Fruit fly (Drosophila melanogaster): Measurements from ENCODE around the gene CG13994.

Gene CG13994

dm6 chr2L:6082157-6082645, 19.4 kb downstream of the CG13994 start, which contains the start of gene Kr-h1 (continued):
- peak; percentile 27; the same call in 1 of the 2 replicates for TF ChIP-seq amos (GFP tag; IDR thresholded peaks at IDR 0.05; ENCODE audit: partially characterized antibody)
- TF ChIP-seq CG10565 (GFP tag; optimal IDR thresholded peaks at IDR 0.05): no peak
- no peak for TF ChIP-seq Side (GFP tag; optimal IDR thresholded peaks at IDR 0.05)
- 0 out of 2 replicates have a peak, but pooled peaks have one; percentile 44 for TF ChIP-seq chm (GFP tag; IDR thresholded peaks at IDR 0.05)
- no peak for TF ChIP-seq CG2678 (tag; optimal IDR thresholded peaks at IDR 0.05)
- TF ChIP-seq Fer1 (GFP tag; optimal IDR thresholded peaks at IDR 0.05): no peak
- no peak for TF ChIP-seq kah (GFP tag; optimal IDR thresholded peaks at IDR 0.05)
- no peak for TF ChIP-seq Mad (GFP tag; optimal IDR thresholded peaks at IDR 0.05)
- peak; percentile 68 for TF ChIP-seq exex (tag; optimal IDR thresholded peaks at IDR 0.05)
- TF ChIP-seq cg (GFP tag; optimal IDR thresholded peaks at IDR 0.05): peak; percentile 67
- no peak for TF ChIP-seq CG15601 (tag; optimal IDR thresholded peaks at IDR 0.05)
- TF ChIP-seq CG1832 (GFP tag; optimal IDR thresholded peaks at IDR 0.05): no peak
- TF ChIP-seq CG17385 (GFP tag; optimal IDR thresholded peaks at IDR 0.05): no peak
- TF ChIP-seq CG13894 (tag; optimal IDR thresholded peaks at IDR 0.05): peak; percentile 72
- no peak for TF ChIP-seq cwo (GFP tag; optimal IDR thresholded peaks at IDR 0.05)
- no peak for TF ChIP-seq Hsf (GFP tag; optimal IDR thresholded peaks at IDR 0.05)
- peak; percentile 37 for TF ChIP-seq Blimp-1 (GFP tag; optimal IDR thresholded peaks at IDR 0.05)
- 0 out of 2 replicates have a peak, but pooled peaks have one; percentile 17 for TF ChIP-seq Rfx (GFP tag; IDR thresholded peaks at IDR 0.05)
- TF ChIP-seq corto (GFP tag; optimal IDR thresholded peaks at IDR 0.05): peak; percentile 43
- no peak for TF ChIP-seq CG12659 (GFP tag; optimal IDR thresholded peaks at IDR 0.05)
- no peak for TF ChIP-seq hkb (optimal IDR thresholded peaks at IDR 0.05)
- TF ChIP-seq hkb (GFP tag; IDR thresholded peaks at IDR 0.05): no peak
- TF ChIP-seq scrt (GFP tag; optimal IDR thresholded peaks at IDR 0.05): peak; percentile 14
- peak; percentile 72 for TF ChIP-seq CG12155 (GFP tag; optimal IDR thresholded peaks at IDR 0.05)
- peak; percentile 54 for TF ChIP-seq mirr (GFP tag; optimal IDR thresholded peaks at IDR 0.05)
- no peak for TF ChIP-seq Gug (GFP tag; IDR thresholded peaks at IDR 0.05)
- TF ChIP-seq gro (GFP tag; optimal IDR thresholded peaks at IDR 0.05): peak; percentile 11
- 0 out of 2 replicates have a peak, but pooled peaks have one; percentile 12 for TF ChIP-seq Scr (GFP tag; IDR thresholded peaks at IDR 0.05; ENCODE audit: partially characterized antibody)
- TF ChIP-seq CG13287 (GFP tag; IDR thresholded peaks at IDR 0.05; ENCODE audit: partially characterized antibody): peak; percentile 42; the same call in 1 of the 2 replicates
- peak; percentile 96 for TF ChIP-seq chinmo (GFP tag; IDR thresholded peaks at IDR 0.05; ENCODE audit: partially characterized antibody)
- peak; percentile 6 for TF ChIP-seq abd-A (tag; optimal IDR thresholded peaks at IDR 0.05)
- peak; percentile 46 for TF ChIP-seq grn (GFP tag; optimal IDR thresholded peaks at IDR 0.05)
- no peak for TF ChIP-seq Xrp1 (GFP tag; IDR thresholded peaks at IDR 0.05)
- peak; percentile 3 for TF ChIP-seq Deaf1 (tag; optimal IDR thresholded peaks at IDR 0.05)
- TF ChIP-seq NC2α (GFP tag; optimal IDR thresholded peaks at IDR 0.05): no peak
- TF ChIP-seq sisA (GFP tag; IDR thresholded peaks at IDR 0.05): no peak
- TF ChIP-seq ftz-f1 (GFP tag; optimal IDR thresholded peaks at IDR 0.05): peak; percentile 44
- TF ChIP-seq sug (tag; optimal IDR thresholded peaks at IDR 0.05): peak; percentile 75
- TF ChIP-seq vfl (GFP tag; optimal IDR thresholded peaks at IDR 0.05): no peak
- TF ChIP-seq CG2875 (GFP tag; optimal IDR thresholded peaks at IDR 0.05): no peak
- no peak for TF ChIP-seq ind (GFP tag; optimal IDR thresholded peaks at IDR 0.05)

Data from whole organism, embryonic.